Worm (Caenorhabditis elegans) whole organism, mixed stage, embryonic: ENCODE results near the gene cyp-32B1.

ENCODE experiments used
- bed-3 ChIP-seq: fragments of 200-800 bp; sonication (Bioruptor generic); optimal IDR thresholded peaks from 3 replicates; lab custom pipeline; 2018; ENCODE audit warnings: mild to moderate bottlenecking, missing genetic modification characterization, moderate library complexity, missing compliant biosample characterization
- blmp-1 ChIP-seq: fragments of 150-350 bp; optimal IDR thresholded peaks from 2 replicates; lab custom pipeline; 2014; ENCODE audit warnings: missing biosample characterization, missing genetic modification characterization
- ceh-43 ChIP-seq: fragments of 200-800 bp; sonication (Bioruptor generic); optimal IDR thresholded peaks from 2 replicates; lab custom pipeline; 2018; ENCODE audit warnings: mild to moderate bottlenecking, missing genetic modification characterization, moderate library complexity, missing compliant biosample characterization
- ceh-83 ChIP-seq: fragments of 200-800 bp; sonication (Bioruptor generic); optimal IDR thresholded peaks from 2 replicates; lab custom pipeline; 2018; ENCODE audit warnings: mild to moderate bottlenecking, missing genetic modification characterization, missing compliant biosample characterization
- ces-1 ChIP-seq: fragments of 150-350 bp; optimal IDR thresholded peaks from 2 replicates; lab custom pipeline; 2014; ENCODE audit warnings: missing biosample characterization, missing genetic modification reagents, missing genetic modification characterization
- cnd-1 ChIP-seq: fragments of 200-800 bp; sonication (Bioruptor generic); optimal IDR thresholded peaks from 2 replicates; lab custom pipeline; 2018; ENCODE audit warnings: mild to moderate bottlenecking, missing genetic modification characterization, missing compliant biosample characterization
- elt-1 ChIP-seq: sonication (generic microtip); optimal IDR thresholded peaks from 2 replicates; lab custom pipeline; 2017; ENCODE audit warnings: missing genetic modification characterization, mild to moderate bottlenecking, missing compliant biosample characterization, antibody characterized with exemption, moderate library complexity, borderline replicate concordance; ENCODE audit not compliant: insufficient read depth
- elt-3 ChIP-seq: fragments of 150-350 bp; optimal IDR thresholded peaks from 2 replicates; lab custom pipeline; 2014; ENCODE audit warnings: missing biosample characterization, missing genetic modification characterization
- flh-1 ChIP-seq: fragments of 200-800 bp; sonication (Bioruptor generic); optimal IDR thresholded peaks from 2 replicates; lab custom pipeline; 2018; ENCODE audit warnings: mild to moderate bottlenecking, missing genetic modification characterization, moderate library complexity, missing compliant biosample characterization
- lin-13 ChIP-seq: fragments of 150-350 bp; optimal IDR thresholded peaks from 2 replicates; lab custom pipeline; 2014; ENCODE audit warnings: missing biosample characterization, missing genetic modification characterization
- lin-32 ChIP-seq: fragments of 200-800 bp; sonication (Bioruptor generic); optimal IDR thresholded peaks from 2 replicates; lab custom pipeline; 2018; ENCODE audit warnings: mild to moderate bottlenecking, missing genetic modification characterization, missing compliant biosample characterization
- lsy-2 ChIP-seq: fragments of 150-350 bp; optimal IDR thresholded peaks from 2 replicates; lab custom pipeline; 2014; ENCODE audit warnings: missing biosample characterization, missing genetic modification characterization
- mab-5 ChIP-seq: fragments of 150-350 bp; optimal IDR thresholded peaks from 2 replicates; lab custom pipeline; 2014; ENCODE audit warnings: missing biosample characterization, missing genetic modification characterization
- mep-1 ChIP-seq: fragments of 150-350 bp; optimal IDR thresholded peaks from 2 replicates; lab custom pipeline; 2017; ENCODE audit warnings: missing biosample characterization, missing genetic modification reagents, missing genetic modification characterization, inconsistent platforms
- mls-2 ChIP-seq: sonication (generic microtip); optimal IDR thresholded peaks from 2 replicates; lab custom pipeline; 2016; ENCODE audit warnings: mild to moderate bottlenecking, missing genetic modification characterization, moderate library complexity, missing compliant biosample characterization
- nhr-12 ChIP-seq: fragments of 150-350 bp; optimal IDR thresholded peaks from 2 replicates; lab custom pipeline; 2014; ENCODE audit warnings: missing biosample characterization, missing genetic modification characterization
- nhr-2 ChIP-seq: fragments of 150-350 bp; optimal IDR thresholded peaks from 2 replicates; lab custom pipeline; 2014; ENCODE audit warnings: missing biosample characterization, missing genetic modification characterization
- nhr-237 ChIP-seq: fragments of 150-350 bp; optimal IDR thresholded peaks from 2 replicates; lab custom pipeline; 2014; ENCODE audit warnings: missing biosample characterization, missing genetic modification characterization
- nhr-28 ChIP-seq: fragments of 150-350 bp; optimal IDR thresholded peaks from 2 replicates; lab custom pipeline; 2014; ENCODE audit warnings: missing biosample characterization, missing genetic modification characterization
- nhr-76 ChIP-seq: sonication (generic microtip); optimal IDR thresholded peaks from 2 replicates; lab custom pipeline; 2017; ENCODE audit warnings: missing biosample characterization, missing genetic modification characterization
- pha-4 ChIP-seq: fragments of 150-350 bp; optimal IDR thresholded peaks from 2 replicates; lab custom pipeline; 2018; ENCODE audit warnings: missing biosample characterization, missing genetic modification reagents, missing genetic modification characterization
- sem-2 ChIP-seq: fragments of 200-800 bp; sonication (Bioruptor generic); optimal IDR thresholded peaks from 2 replicates; lab custom pipeline; 2018; ENCODE audit warnings: mild to moderate bottlenecking, missing genetic modification characterization, missing compliant biosample characterization
- snpc-4 ChIP-seq: fragments of 150-350 bp; optimal IDR thresholded peaks from 2 replicates; lab custom pipeline; 2014; ENCODE audit warnings: missing biosample characterization, missing genetic modification characterization
- sptf-1 ChIP-seq: sonication (generic microtip); optimal IDR thresholded peaks from 2 replicates; lab custom pipeline; 2017; ENCODE audit warnings: mild to moderate bottlenecking, missing genetic modification characterization, moderate library complexity, missing compliant biosample characterization
- unc-120 ChIP-seq: sonication (generic microtip); optimal IDR thresholded peaks from 2 replicates; lab custom pipeline; 2017; ENCODE audit warnings: missing genetic modification characterization, missing compliant biosample characterization; ENCODE audit not compliant: poor library complexity, severe bottlenecking
- unc-39 ChIP-seq: fragments of 150-350 bp; optimal IDR thresholded peaks from 2 replicates; lab custom pipeline; 2014; ENCODE audit warnings: missing biosample characterization, missing genetic modification characterization
- unc-62 ChIP-seq: fragments of 150-350 bp; optimal IDR thresholded peaks from 2 replicates; lab custom pipeline; 2014; ENCODE audit warnings: missing biosample characterization, missing genetic modification reagents, missing genetic modification characterization
- zip-8 ChIP-seq: fragments of 150-350 bp; optimal IDR thresholded peaks from 2 replicates; lab custom pipeline; 2014; ENCODE audit warnings: missing biosample characterization, missing genetic modification characterization
- ztf-11 ChIP-seq: fragments of 150-350 bp; optimal IDR thresholded peaks from 2 replicates; lab custom pipeline; 2014; ENCODE audit warnings: missing biosample characterization, missing genetic modification characterization

Gene cyp-32B1

ce11 chrV:2199594-2199993, 1.6 kb downstream of the cyp-32B1 start:
- TF ChIP-seq lsy-2 (no peak), flh-1 (GFP tag; lab: Kevin White, UChicago) (no peak), cnd-1 (no peak), ceh-43 (GFP tag; lab: Kevin White, UChicago) (no peak), ceh-83 (GFP tag; lab: Kevin White, UChicago) (no peak), blmp-1 (no peak), nhr-237 (tag; lab: Kevin White, UChicago) (no peak), ces-1 (no peak), elt-3 (tag; lab: Kevin White, UChicago) (no peak), lin-13 (tag; lab: Kevin White, UChicago) (no peak), lin-32 (GFP tag; lab: Kevin White, UChicago) (no peak), elt-1 (tag; lab: Kevin White, UChicago) (no peak), mls-2 (no peak), nhr-76 (tag; lab: Kevin White, UChicago) (no peak), ztf-11 (tag; lab: Kevin White, UChicago) (no peak), unc-120 (tag; lab: Kevin White, UChicago) (no peak), sem-2 (no peak), nhr-12 (tag; lab: Kevin White, UChicago) (no peak), unc-39 (tag; lab: Kevin White, UChicago) (no peak)

ce11 chrV:2192117-2192516, 9.1 kb downstream of the cyp-32B1 start, which contains the start of gene nhr-13:
Gene nhr-13, plus strand, starts transcription at chrV:2192485.
- TF ChIP-seq snpc-4 (tag; lab: Kevin White, UChicago): no peak
- TF ChIP-seq mep-1 (tag; lab: Kevin White, UChicago): no peak
- no peak for TF ChIP-seq nhr-76 (tag; lab: Kevin White, UChicago)
- TF ChIP-seq mls-2: no peak
- no peak for TF ChIP-seq unc-62 (GFP tag; lab: Kevin White, UChicago)
- no peak for TF ChIP-seq unc-120 (tag; lab: Kevin White, UChicago)
- TF ChIP-seq lin-32 (GFP tag; lab: Kevin White, UChicago): no peak
- no peak for TF ChIP-seq ceh-83 (GFP tag; lab: Kevin White, UChicago)
- no peak for TF ChIP-seq nhr-12 (tag; lab: Kevin White, UChicago)
- TF ChIP-seq sem-2: no peak
- no peak for TF ChIP-seq bed-3 (GFP tag; lab: Kevin White, UChicago)
- TF ChIP-seq nhr-237 (tag; lab: Kevin White, UChicago): no peak

- TF ChIP-seq zip-8 (tag; lab: Kevin White, UChicago) (no peak), mab-5 (tag; lab: Kevin White, UChicago) (no peak), nhr-76 (tag; lab: Kevin White, UChicago) (no peak), sptf-1 (tag; lab: Kevin White, UChicago) (no peak), bed-3 (GFP tag; lab: Kevin White, UChicago) (no peak), nhr-28 (tag; lab: Kevin White, UChicago) (no peak), lsy-2 (no peak)
Measured at ce11 chrV:2191122-2191521, 10.1 kb downstream of the cyp-32B1 start, which contains the start of gene srbc-42. Gene srbc-42, minus strand, starts transcription at chrV:2191222.

- no peak for TF ChIP-seq nhr-28 (tag; lab: Kevin White, UChicago)
- no peak for TF ChIP-seq sptf-1 (tag; lab: Kevin White, UChicago)
Measured at ce11 chrV:2190383-2190782, 10.8 kb downstream of the cyp-32B1 start.

ce11 chrV:2187864-2188345, 13.3 kb downstream of the cyp-32B1 start, which contains the start of gene Y5H2B.3:
Gene Y5H2B.3, plus strand, starts transcription at chrV:2188295.
- TF ChIP-seq elt-3 (tag; lab: Kevin White, UChicago): no peak
- no peak for TF ChIP-seq lin-13 (tag; lab: Kevin White, UChicago)
- TF ChIP-seq nhr-28 (tag; lab: Kevin White, UChicago): no peak
- TF ChIP-seq nhr-237 (tag; lab: Kevin White, UChicago): no peak
- no peak for TF ChIP-seq pha-4 (tag; lab: Kevin White, UChicago)
- no peak for TF ChIP-seq nhr-2 (tag; lab: Kevin White, UChicago)
- no peak for TF ChIP-seq zip-8 (tag; lab: Kevin White, UChicago)
- TF ChIP-seq unc-39 (tag; lab: Kevin White, UChicago): no peak
- TF ChIP-seq, all 35 proteins: peak for 0
